Worm (Caenorhabditis elegans) whole organism, L2 larva: Measurements from ENCODE around the gene C01G6.9.

Experiments
- R02D3.7 ChIP-seq: fragments of 150-350 bp; optimal IDR thresholded peaks from 2 replicates; lab custom pipeline; 2014; ENCODE audit warnings: missing biosample characterization, missing genetic modification characterization
- aly-2 ChIP-seq: fragments of 150-350 bp; optimal IDR thresholded peaks from 2 replicates; lab custom pipeline; 2014; ENCODE audit warnings: missing biosample characterization, missing genetic modification characterization
- dmd-4 ChIP-seq: sonication (generic microtip); optimal IDR thresholded peaks from 2 replicates; lab custom pipeline; 2017; ENCODE audit warnings: missing biosample characterization, missing genetic modification characterization
- elt-3 ChIP-seq: sonication (generic microtip); optimal IDR thresholded peaks from 2 replicates; lab custom pipeline; 2017; ENCODE audit warnings: missing biosample characterization, missing genetic modification characterization
- nhr-237 ChIP-seq: fragments of 150-350 bp; optimal IDR thresholded peaks from 2 replicates; lab custom pipeline; 2014; ENCODE audit warnings: missing biosample characterization, missing genetic modification characterization
- snpc-4 ChIP-seq: fragments of 150-350 bp; optimal IDR thresholded peaks from 2 replicates; lab custom pipeline; 2014; ENCODE audit warnings: missing biosample characterization, missing genetic modification characterization
- unc-39 ChIP-seq: fragments of 150-350 bp; optimal IDR thresholded peaks from 2 replicates; lab custom pipeline; 2014; ENCODE audit warnings: missing biosample characterization, missing genetic modification characterization
- unc-55 ChIP-seq: fragments of 150-350 bp; sonication (generic microtip); optimal IDR thresholded peaks from 3 replicates; lab custom pipeline; 2014; ENCODE audit warnings: missing biosample characterization, missing genetic modification reagents, missing genetic modification characterization
- ztf-11 ChIP-seq: sonication (generic microtip); optimal IDR thresholded peaks from 2 replicates; lab custom pipeline; 2017; ENCODE audit warnings: missing biosample characterization, missing genetic modification characterization

- TF ChIP-seq elt-3 (no peak), nhr-237 (tag; lab: Kevin White, UChicago) (no peak), unc-39 (tag; lab: Kevin White, UChicago) (no peak), dmd-4 (tag; lab: Kevin White, UChicago) (no peak), unc-55 (no peak), ztf-11 (tag; lab: Kevin White, UChicago) (no peak), snpc-4 (tag; lab: Kevin White, UChicago) (no peak), R02D3.7 (no peak), aly-2 (tag; lab: Kevin White, UChicago) (no peak)
Measured at ce11 chrII:9254187-9254586, 41.4 kb downstream of the C01G6.9 start, which contains the start of gene nlp-82.
